Fruit fly (Drosophila melanogaster): ENCODE results near the gene CG17328.

Gene CG17328

dm6 chr2L:16325515-16326257 lies 25.9 kb downstream of the CG17328 start, which contains the start of gene cact (continued):
- TF ChIP-seq Ada2b (GFP tag; IDR thresholded peaks at IDR 0.05) (peak; percentile 87), ara (GFP tag; IDR thresholded peaks at IDR 0.05) (peak; percentile 79), en (GFP tag; optimal IDR thresholded peaks at IDR 0.05) (peak; percentile 88), Pdp1 (GFP tag; optimal IDR thresholded peaks at IDR 0.05) (peak; percentile 92 to 94), lilli (GFP tag; optimal IDR thresholded peaks at IDR 0.05) (peak; percentile 97), Optix (GFP tag; IDR thresholded peaks at IDR 0.05) (peak; percentile 83; the same call in 2 of the 3 replicates), Ssrp (tag; optimal IDR thresholded peaks at IDR 0.05) (peak; percentile 91), CG13894 (tag; optimal IDR thresholded peaks at IDR 0.05) (peak; percentile 95), cwo (GFP tag; optimal IDR thresholded peaks at IDR 0.05) (peak; percentile 89), CG17568 (GFP tag; optimal IDR thresholded peaks at IDR 0.05) (peak; percentile 86), CG33557 (GFP tag; optimal IDR thresholded peaks at IDR 0.05) (peak; percentile 79), CG4282 (GFP tag; optimal IDR thresholded peaks at IDR 0.05) (peak; percentile 79), CG3281 (GFP tag; optimal IDR thresholded peaks at IDR 0.05) (peak; percentile 89)

- TF ChIP-seq CG30020 (tag; optimal IDR thresholded peaks at IDR 0.05), result peak; percentile 0
- TF ChIP-seq E2f2 (GFP tag; IDR thresholded peaks at IDR 0.05), result peak; percentile 89
- peak; percentile 45 for TF ChIP-seq stwl (tag; optimal IDR thresholded peaks at IDR 0.05)
- TF ChIP-seq CG7745 (tag; optimal IDR thresholded peaks at IDR 0.05), result no peak
- TF ChIP-seq MTF-1 (GFP tag; optimal IDR thresholded peaks at IDR 0.05; ENCODE audit: borderline replicate concordance), result no peak
- no peak for TF ChIP-seq CG10321 (GFP tag; IDR thresholded peaks at IDR 0.05)
- peak; percentile 42 for TF ChIP-seq CG1603 (tag; optimal IDR thresholded peaks at IDR 0.05)
- TF ChIP-seq Lim3 (GFP tag; IDR thresholded peaks at IDR 0.05), result no peak
- no peak for TF ChIP-seq CG16779 (GFP tag; IDR thresholded peaks at IDR 0.05)
- TF ChIP-seq CG15479 (GFP tag; optimal IDR thresholded peaks at IDR 0.05), result peak; percentile 51
- TF ChIP-seq pzg (GFP tag; optimal IDR thresholded peaks at IDR 0.05), result peak; percentile 44
- peak; percentile 81 for TF ChIP-seq MBD-R2 (GFP tag; IDR thresholded peaks at IDR 0.05)
- no peak for TF ChIP-seq sr (GFP tag; IDR thresholded peaks at IDR 0.05)
- TF ChIP-seq CG10366 (GFP tag; IDR thresholded peaks at IDR 0.05), result no peak
- no peak for TF ChIP-seq sc (optimal IDR thresholded peaks at IDR 0.05)
- TF ChIP-seq sc (GFP tag; optimal IDR thresholded peaks at IDR 0.05), result no peak
- peak; percentile 13 for TF ChIP-seq BEAF-32 (GFP tag; optimal IDR thresholded peaks at IDR 0.05)
- TF ChIP-seq exex (tag; optimal IDR thresholded peaks at IDR 0.05), result no peak
- TF ChIP-seq crp (GFP tag; optimal IDR thresholded peaks at IDR 0.05), result peak; percentile 24 to 90
- TF ChIP-seq MESR4 (GFP tag; optimal IDR thresholded peaks at IDR 0.05), result peak; percentile 25
- peak; percentile 10 for TF ChIP-seq CG10267 (tag; optimal IDR thresholded peaks at IDR 0.05)
- peak; percentile 87 for TF ChIP-seq Dp (GFP tag; optimal IDR thresholded peaks at IDR 0.05)
- peak; percentile 2 for TF ChIP-seq CG17186 (GFP tag; optimal IDR thresholded peaks at IDR 0.05)
- peak in 1 of 2 experiments; percentile 55 for TF ChIP-seq tll (GFP tag; optimal IDR thresholded peaks at IDR 0.05)
- peak; percentile 29 for TF ChIP-seq CG14710 (tag; optimal IDR thresholded peaks at IDR 0.05)
- peak; percentile 99 for TF ChIP-seq trem (tag; optimal IDR thresholded peaks at IDR 0.05)
- peak; percentile 95 for TF ChIP-seq Elba2 (GFP tag; optimal IDR thresholded peaks at IDR 0.05)
These were observed 27.1 kb downstream of the CG17328 start, which contains the start of gene CG4278 for dm6 chr2L:16326892-16327291. CG4278 (plus strand) TSS chr2L:16327069.

Measured in whole organism, embryonic.